Worm (Caenorhabditis elegans) whole organism, L3 larva: Measurements from ENCODE around the gene C29F9.9.

Experiments used
- ZK546.5 ChIP-seq: sonication (generic microtip); optimal IDR thresholded peaks from 2 replicates; lab custom pipeline; 2017; ENCODE audit warnings: missing biosample characterization, missing genetic modification characterization
- ama-1 ChIP-seq: fragments of 150-350 bp; optimal IDR thresholded peaks from 2 replicates; lab custom pipeline; 2018
- ceh-28 ChIP-seq: fragments of 150-350 bp; optimal IDR thresholded peaks from 2 replicates; lab custom pipeline; 2014; ENCODE audit warnings: missing biosample characterization, missing genetic modification reagents, missing genetic modification characterization
- ceh-82 ChIP-seq: fragments of 150-350 bp; optimal IDR thresholded peaks from 2 replicates; lab custom pipeline; 2014; ENCODE audit warnings: missing biosample characterization, missing genetic modification characterization
- egl-27 ChIP-seq: sonication (generic microtip); optimal IDR thresholded peaks from 4 replicates; lab custom pipeline; 2017; ENCODE audit warnings: missing biosample characterization, missing genetic modification reagents, missing genetic modification characterization
- elt-1 ChIP-seq: fragments of 150-350 bp; optimal IDR thresholded peaks from 2 replicates; lab custom pipeline; 2014; ENCODE audit warnings: missing biosample characterization, missing genetic modification characterization
- lin-15B ChIP-seq: fragments of 150-350 bp; optimal IDR thresholded peaks from 2 replicates; lab custom pipeline; 2014; ENCODE audit warnings: missing biosample characterization, missing genetic modification characterization
- nhr-76 ChIP-seq: fragments of 150-350 bp; sonication (generic microtip); optimal IDR thresholded peaks from 5 replicates; lab custom pipeline; 2014; ENCODE audit warnings: missing biosample characterization, missing genetic modification characterization
- nhr-77 ChIP-seq: fragments of 150-350 bp; optimal IDR thresholded peaks from 2 replicates; lab custom pipeline; 2014; ENCODE audit warnings: missing biosample characterization, missing genetic modification characterization
- pha-4 ChIP-seq: fragments of 150-350 bp; optimal IDR thresholded peaks from 2 replicates; lab custom pipeline; 2014; ENCODE audit warnings: missing biosample characterization, missing genetic modification reagents, missing genetic modification characterization
- sea-2 ChIP-seq: fragments of 150-350 bp; sonication (generic microtip); optimal IDR thresholded peaks from 4 replicates; lab custom pipeline; 2014; ENCODE audit warnings: missing biosample characterization, missing genetic modification reagents, missing genetic modification characterization
- skn-1 ChIP-seq: fragments of 150-350 bp; optimal IDR thresholded peaks from 2 replicates; lab custom pipeline; 2014; ENCODE audit warnings: missing biosample characterization, missing genetic modification characterization
- unc-62 ChIP-seq: fragments of 150-350 bp; sonication (generic microtip); optimal IDR thresholded peaks from 4 replicates; lab custom pipeline; 2014; ENCODE audit warnings: missing biosample characterization, missing genetic modification reagents, missing genetic modification characterization
- ztf-11 ChIP-seq: fragments of 150-350 bp; optimal IDR thresholded peaks from 2 replicates; lab custom pipeline; 2014; ENCODE audit warnings: missing biosample characterization, missing genetic modification characterization

DNA sequence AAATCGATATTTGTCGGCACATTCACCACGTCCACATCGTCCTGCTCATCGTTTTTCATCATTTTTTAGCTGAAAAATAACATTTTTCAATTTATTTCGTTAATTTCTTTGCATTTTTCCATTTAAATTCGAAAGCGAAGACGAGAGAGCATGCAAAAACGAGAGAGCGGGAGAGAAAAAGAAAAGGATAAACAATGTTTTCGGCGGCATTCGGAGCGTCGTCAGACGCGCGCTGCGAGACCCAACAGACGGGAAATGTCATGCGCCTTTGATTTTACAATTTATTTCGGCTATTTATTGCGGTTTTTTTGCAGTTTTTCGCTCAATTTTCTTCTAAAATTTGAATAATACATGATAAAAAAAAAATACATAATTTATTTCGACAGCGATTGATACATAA lies 12.4 kb downstream of the C29F9.9 start, which contains the start of gene attf-3:
- TF ChIP-seq nhr-77 = no peak
- peak; percentile 82 for TF ChIP-seq pha-4 (tag; lab: Kevin White, UChicago)
- TF ChIP-seq ceh-82 = no peak
- TF ChIP-seq unc-62 (GFP tag; lab: Kevin White, UChicago) = no peak
- TF ChIP-seq nhr-76 (tag; lab: Kevin White, UChicago) = no peak
- TF ChIP-seq ceh-28 (tag; lab: Kevin White, UChicago) = peak; percentile 21
- TF ChIP-seq skn-1 (tag; lab: Kevin White, UChicago) = no peak
- TF ChIP-seq elt-1 (tag; lab: Kevin White, UChicago) = no peak
- TF ChIP-seq ztf-11 = no peak
- no peak for TF ChIP-seq sea-2 (GFP tag; lab: Kevin White, UChicago)
- TF ChIP-seq egl-27 (tag; lab: Kevin White, UChicago) = no peak
- no peak for TF ChIP-seq ZK546.5 (tag; lab: Kevin White, UChicago)
- no peak for TF ChIP-seq ama-1
- TF ChIP-seq lin-15B (tag; lab: Kevin White, UChicago) = peak; percentile 83
